Fruit fly (Drosophila melanogaster): Measurements from ENCODE around the gene CG9759.

CG9759 gene

dm6 chr3R:13644778-13645660, 36.0 kb upstream of the CG9759 start (continued):
- TF ChIP-seq Fer2 (tag; optimal IDR thresholded peaks at IDR 0.05) (no peak), fd64A (GFP tag; optimal IDR thresholded peaks at IDR 0.05) (no peak), ATbp (GFP tag; optimal IDR thresholded peaks at IDR 0.05) (no peak), CG18599 (GFP tag; optimal IDR thresholded peaks at IDR 0.05) (no peak), CG2120 (GFP tag; optimal IDR thresholded peaks at IDR 0.05) (peak; percentile 49), CG8089 (GFP tag; optimal IDR thresholded peaks at IDR 0.05) (no peak), B-H2 (GFP tag; optimal IDR thresholded peaks at IDR 0.05) (no peak), cato (GFP tag; optimal IDR thresholded peaks at IDR 0.05; ENCODE audit: borderline replicate concordance) (no peak), cg (GFP tag; optimal IDR thresholded peaks at IDR 0.05) (peak; percentile 92), MBD-R2 (GFP tag; IDR thresholded peaks at IDR 0.05) (no peak), Sin3A (optimal IDR thresholded peaks at IDR 0.05) (no peak), CG15011 (GFP tag; optimal IDR thresholded peaks at IDR 0.05) (peak; percentile 8), CG12744 (GFP tag; optimal IDR thresholded peaks at IDR 0.05) (no peak), Sox100B (GFP tag; optimal IDR thresholded peaks at IDR 0.05) (no peak), en (GFP tag; optimal IDR thresholded peaks at IDR 0.05) (no peak), sens (GFP tag) (peak; percentile 7), insv (GFP tag; optimal IDR thresholded peaks at IDR 0.05) (peak in 1 of 2 experiments; percentile 33), CG13775 (GFP tag; optimal IDR thresholded peaks at IDR 0.05) (no peak), CG12071 (GFP tag; optimal IDR thresholded peaks at IDR 0.05) (no peak), disco-r (GFP tag; optimal IDR thresholded peaks at IDR 0.05) (no peak), Rx (GFP tag; IDR thresholded peaks at IDR 0.05) (no peak), CG1233 (GFP tag; optimal IDR thresholded peaks at IDR 0.05) (peak; percentile 10), NK7.1 (GFP tag; optimal IDR thresholded peaks at IDR 0.05) (no peak), CG13624 (GFP tag; optimal IDR thresholded peaks at IDR 0.05) (no peak), Hr78 (GFP tag; optimal IDR thresholded peaks at IDR 0.05) (no peak), HmgD (GFP tag; optimal IDR thresholded peaks at IDR 0.05) (no peak), cas (GFP tag; IDR thresholded peaks at IDR 0.05) (no peak; the same call in 1 of the 2 replicates), CG42726 (GFP tag; IDR thresholded peaks at IDR 0.05; ENCODE audit: partially characterized antibody) (no peak), CG32767 (GFP tag; IDR thresholded peaks at IDR 0.05) (peak; percentile 63), aop (GFP tag; IDR thresholded peaks at IDR 0.05) (no peak), seq (GFP tag; IDR thresholded peaks at IDR 0.05) (no peak), pb (GFP tag; optimal IDR thresholded peaks at IDR 0.05) (no peak), odd (GFP tag; optimal IDR thresholded peaks at IDR 0.05) (peak; percentile 43), CG30403 (GFP tag; optimal IDR thresholded peaks at IDR 0.05) (peak; percentile 30), Antp (GFP tag; optimal IDR thresholded peaks at IDR 0.05) (no peak), scrt (GFP tag; optimal IDR thresholded peaks at IDR 0.05) (peak; percentile 43), CG11247 (GFP tag; IDR thresholded peaks at IDR 0.05) (no peak), sna (GFP tag; IDR thresholded peaks at IDR 0.05; ENCODE audit: partially characterized antibody) (no peak), ase (GFP tag; IDR thresholded peaks at IDR 0.05) (no peak), CG4282 (GFP tag; optimal IDR thresholded peaks at IDR 0.05) (no peak), CG33557 (GFP tag; optimal IDR thresholded peaks at IDR 0.05) (no peak), CG12236 (GFP tag; optimal IDR thresholded peaks at IDR 0.05) (no peak), vvl (GFP tag; IDR thresholded peaks at IDR 0.05) (no peak; the same call in 1 of the 2 replicates), Vsx1 (GFP tag; optimal IDR thresholded peaks at IDR 0.05) (peak; percentile 7), CG17359 (tag; optimal IDR thresholded peaks at IDR 0.05) (peak; percentile 63), Fer1 (GFP tag; optimal IDR thresholded peaks at IDR 0.05) (peak; percentile 74), schlank (tag; optimal IDR thresholded peaks at IDR 0.05) (no peak), CHES-1-like (GFP tag; optimal IDR thresholded peaks at IDR 0.05) (peak; percentile 40), maf-S (GFP tag; optimal IDR thresholded peaks at IDR 0.05) (no peak), amos (GFP tag; IDR thresholded peaks at IDR 0.05; ENCODE audit: partially characterized antibody) (no peak)

Measured in whole organism, embryonic.